Worm (Caenorhabditis elegans) whole organism, L4 larva: ENCODE results near the gene F25H9.2.

ENCODE experiments used
- F26F4.8 ChIP-seq: fragments of 200-800 bp; sonication (Bioruptor generic); conservative IDR thresholded peaks from 2 replicates; pipeline ENCODE4 v1.3.6; 2022; ENCODE audit warnings: missing genetic modification characterization, missing compliant biosample characterization
- F49E8.2 ChIP-seq: sonication (generic microtip); optimal IDR thresholded peaks from 2 replicates; lab custom pipeline; 2016; ENCODE audit warnings: missing compliant biosample characterization, mild to moderate bottlenecking, missing genetic modification characterization, borderline replicate concordance
- T20F7.1 ChIP-seq: fragments of 200-800 bp; sonication (Bioruptor generic); optimal IDR thresholded peaks from 2 replicates; lab custom pipeline; 2018; ENCODE audit warnings: mild to moderate bottlenecking, missing genetic modification characterization, missing compliant biosample characterization
- Y105C5A.15 ChIP-seq: fragments of 200-800 bp; sonication (Bioruptor generic); IDR thresholded peaks from 2 replicates; pipeline ENCODE4 v1.3.6; 2022; ENCODE audit warnings: missing genetic modification characterization, missing compliant biosample characterization
- Y75B8A.6 ChIP-seq: fragments of 200-800 bp; sonication (Bioruptor generic); IDR thresholded peaks from 2 replicates; pipeline ENCODE4 v1.3.6; 2022; ENCODE audit warnings: missing genetic modification reagents, missing genetic modification characterization, missing compliant biosample characterization
- ZK546.5 ChIP-seq, 2 experiments: sonication (generic microtip); optimal IDR thresholded peaks; 2 replicates each; lab custom pipeline; 2017; ENCODE audit warnings: missing biosample characterization in 2 of 2, missing genetic modification characterization in 2 of 2
- aha-1 ChIP-seq: fragments of 150-350 bp; peaks from one replicate; lab custom pipeline; 2014; ENCODE audit warnings: missing biosample characterization, missing genetic modification characterization
- arid-1 ChIP-seq: fragments of 200-800 bp; sonication (Bioruptor generic); conservative IDR thresholded peaks from 2 replicates; pipeline ENCODE4 v1.3.6; 2022; ENCODE audit warnings: missing genetic modification reagents, missing genetic modification characterization, missing compliant biosample characterization
- ceh-20 ChIP-seq: fragments of 200-800 bp; sonication (Bioruptor generic); IDR thresholded peaks from 2 replicates; pipeline ENCODE4 v1.3.6; 2022; ENCODE audit warnings: missing genetic modification reagents, missing genetic modification characterization, missing compliant biosample characterization
- ceh-44 ChIP-seq: fragments of 200-800 bp; sonication (Bioruptor generic); IDR thresholded peaks from 2 replicates; pipeline ENCODE4 v1.3.6; 2022; ENCODE audit warnings: missing genetic modification reagents, missing genetic modification characterization, missing compliant biosample characterization
- ces-1 ChIP-seq: fragments of 150-350 bp; sonication (generic microtip); optimal IDR thresholded peaks from 4 replicates; lab custom pipeline; 2014; ENCODE audit warnings: missing biosample characterization, missing genetic modification reagents, missing genetic modification characterization
- ctbp-1 ChIP-seq: fragments of 200-800 bp; sonication (Bioruptor generic); IDR thresholded peaks from 2 replicates; pipeline ENCODE4 v1.3.6; 2022; ENCODE audit warnings: missing genetic modification reagents, missing genetic modification characterization, missing compliant biosample characterization
- daf-16 ChIP-seq, 3 experiments: sonication (generic microtip); optimal IDR thresholded peaks; 2 replicates each; lab custom pipeline; 2016 to 2017; ENCODE audit warnings: missing genetic modification characterization in 3 of 3, missing genetic modification reagents in 3 of 3, mild to moderate bottlenecking in 2 of 3, missing compliant biosample characterization in 2 of 3, missing biosample characterization in 1 of 3, moderate library complexity in 1 of 3
- daf-19 ChIP-seq: fragments of 200-800 bp; sonication (Bioruptor generic); conservative IDR thresholded peaks from 2 replicates; pipeline ENCODE4 v1.3.6; 2022; ENCODE audit warnings: missing genetic modification characterization, missing compliant biosample characterization
- dve-1 ChIP-seq: sonication (generic microtip); optimal IDR thresholded peaks from 2 replicates; lab custom pipeline; 2017; ENCODE audit warnings: antibody characterized with exemption, mild to moderate bottlenecking, missing genetic modification characterization, missing compliant biosample characterization; ENCODE audit not compliant: insufficient read depth
- fkh-10 ChIP-seq: fragments of 150-350 bp; optimal IDR thresholded peaks from 2 replicates; lab custom pipeline; 2014; ENCODE audit warnings: missing biosample characterization, missing genetic modification reagents, missing genetic modification characterization
- gei-8 ChIP-seq: fragments of 200-800 bp; sonication (Bioruptor generic); optimal IDR thresholded peaks from 2 replicates; lab custom pipeline; 2018; ENCODE audit warnings: mild to moderate bottlenecking, missing genetic modification characterization, missing compliant biosample characterization
- hif-1 ChIP-seq, 2 experiments: sonication (generic microtip); optimal IDR thresholded peaks; 2 replicates each; lab custom pipeline; 2016 to 2017; ENCODE audit warnings: missing compliant biosample characterization in 2 of 2, missing genetic modification characterization in 2 of 2, missing genetic modification reagents in 2 of 2, missing genotype in 2 of 2, mild to moderate bottlenecking in 1 of 2
- hlh-11 ChIP-seq: fragments of 200-800 bp; sonication (Bioruptor generic); optimal IDR thresholded peaks from 2 replicates; lab custom pipeline; 2018; ENCODE audit warnings: mild to moderate bottlenecking, missing genetic modification characterization, missing compliant biosample characterization
- lim-7 ChIP-seq: fragments of 200-800 bp; sonication (Bioruptor generic); IDR thresholded peaks from 2 replicates; pipeline ENCODE4 v1.3.6; 2022; ENCODE audit warnings: missing genetic modification characterization, missing compliant biosample characterization
- lin-1 ChIP-seq: fragments of 200-800 bp; sonication (Bioruptor generic); IDR thresholded peaks from 2 replicates; pipeline ENCODE4 v1.3.6; 2022; ENCODE audit warnings: missing genetic modification reagents, missing genetic modification characterization, missing compliant biosample characterization
- lin-13 ChIP-seq: fragments of 150-350 bp; optimal IDR thresholded peaks from 2 replicates; lab custom pipeline; 2014; ENCODE audit warnings: missing biosample characterization, missing genetic modification reagents, missing genetic modification characterization
- lin-38 ChIP-seq: fragments of 200-800 bp; sonication (Bioruptor generic); IDR thresholded peaks from 2 replicates; pipeline ENCODE4 v1.3.6; 2022; ENCODE audit warnings: missing genetic modification reagents, missing genetic modification characterization, missing compliant biosample characterization
- lsy-2 ChIP-seq, 2 experiments: fragments of 150-350 bp in 1 of 2; sonication (generic microtip) in 1 of 2; optimal IDR thresholded peaks; 2 replicates each; lab custom pipeline; 2014 to 2017; ENCODE audit warnings: missing biosample characterization in 2 of 2, missing genetic modification characterization in 2 of 2
- mdl-1 ChIP-seq, 2 experiments: fragments of 150-350 bp in 1 of 2; sonication (generic microtip) in 1 of 2; optimal IDR thresholded peaks; 2 replicates each; lab custom pipeline; 2014 to 2017; ENCODE audit warnings: missing biosample characterization in 2 of 2, missing genetic modification characterization in 2 of 2
- mep-1 ChIP-seq: fragments of 150-350 bp; sonication (generic microtip); optimal IDR thresholded peaks from 3 replicates; lab custom pipeline; 2014; ENCODE audit warnings: missing biosample characterization, missing genetic modification characterization
- mes-2 ChIP-seq: sonication (generic microtip); optimal IDR thresholded peaks from 2 replicates; lab custom pipeline; 2016; ENCODE audit warnings: missing genotype, mild to moderate bottlenecking, missing genetic modification characterization, missing compliant biosample characterization; ENCODE audit not compliant: poor library complexity, severe bottlenecking
- nhr-10 ChIP-seq: fragments of 150-350 bp; optimal IDR thresholded peaks from 2 replicates; lab custom pipeline; 2014; ENCODE audit warnings: missing biosample characterization, missing genetic modification characterization
- nhr-11 ChIP-seq: fragments of 150-350 bp; optimal IDR thresholded peaks from 2 replicates; lab custom pipeline; 2014; ENCODE audit warnings: missing biosample characterization, missing genetic modification characterization
- nhr-237 ChIP-seq: sonication (generic microtip); optimal IDR thresholded peaks from 2 replicates; lab custom pipeline; 2017; ENCODE audit warnings: missing biosample characterization, missing genetic modification characterization
- nhr-28 ChIP-seq: fragments of 150-350 bp; optimal IDR thresholded peaks from 2 replicates; lab custom pipeline; 2014; ENCODE audit warnings: missing biosample characterization, missing genetic modification characterization
- nhr-42 ChIP-seq: fragments of 200-800 bp; sonication (Bioruptor generic); IDR thresholded peaks from 2 replicates; pipeline ENCODE4 v1.3.6; 2022; ENCODE audit warnings: missing genetic modification characterization, missing compliant biosample characterization
- nhr-48 ChIP-seq: sonication (generic microtip); optimal IDR thresholded peaks from 2 replicates; lab custom pipeline; 2016; ENCODE audit warnings: mild to moderate bottlenecking, missing genetic modification characterization, missing compliant biosample characterization
- nhr-6 ChIP-seq: fragments of 150-350 bp; optimal IDR thresholded peaks from 2 replicates; lab custom pipeline; 2014; ENCODE audit warnings: missing biosample characterization, missing genetic modification characterization
- pha-4 ChIP-seq, 2 experiments: fragments of 150-350 bp in 1 of 2; fragments of 200-800 bp in 1 of 2; sonication (Bioruptor generic) in 1 of 2; IDR thresholded peaks in 1 of 2; optimal IDR thresholded peaks in 1 of 2; 2 replicates each; pipeline versions ENCODE4 v1.3.6 to Lab custom; 2014 to 2022; ENCODE audit warnings: missing genetic modification characterization in 2 of 2, missing genetic modification reagents in 2 of 2, missing biosample characterization in 1 of 2, missing compliant biosample characterization in 1 of 2
- sdz-12 ChIP-seq: fragments of 200-800 bp; sonication (Bioruptor generic); optimal IDR thresholded peaks from 2 replicates; lab custom pipeline; 2018; ENCODE audit warnings: mild to moderate bottlenecking, missing genetic modification characterization, missing compliant biosample characterization
- set-16 ChIP-seq: fragments of 200-800 bp; sonication (Bioruptor generic); IDR thresholded peaks from 2 replicates; pipeline ENCODE4 v1.3.6; 2022; ENCODE audit warnings: missing genetic modification reagents, missing genetic modification characterization, missing compliant biosample characterization
- tra-1 ChIP-seq: fragments of 200-800 bp; sonication (Bioruptor generic); IDR thresholded peaks from 2 replicates; pipeline ENCODE4 v1.3.6; 2022; ENCODE audit warnings: missing genetic modification reagents, missing genetic modification characterization, missing compliant biosample characterization
- vab-7 ChIP-seq: fragments of 200-800 bp; sonication (Bioruptor generic); IDR thresholded peaks from 2 replicates; pipeline ENCODE4 v1.3.6; 2022; ENCODE audit warnings: missing genetic modification reagents, missing genetic modification characterization, missing compliant biosample characterization
- zag-1 ChIP-seq: fragments of 150-350 bp; optimal IDR thresholded peaks from 2 replicates; lab custom pipeline; 2014; ENCODE audit warnings: missing biosample characterization, missing genetic modification characterization
- zfp-3 ChIP-seq: fragments of 200-800 bp; sonication (Bioruptor generic); conservative IDR thresholded peaks from 2 replicates; pipeline ENCODE4 v1.3.6; 2022; ENCODE audit warnings: missing genetic modification reagents, missing genetic modification characterization, missing compliant biosample characterization
- ztf-7 ChIP-seq: fragments of 150-350 bp; optimal IDR thresholded peaks from 2 replicates; lab custom pipeline; 2014; ENCODE audit warnings: missing biosample characterization, missing genetic modification characterization

The F25H9.2 gene

DNA sequence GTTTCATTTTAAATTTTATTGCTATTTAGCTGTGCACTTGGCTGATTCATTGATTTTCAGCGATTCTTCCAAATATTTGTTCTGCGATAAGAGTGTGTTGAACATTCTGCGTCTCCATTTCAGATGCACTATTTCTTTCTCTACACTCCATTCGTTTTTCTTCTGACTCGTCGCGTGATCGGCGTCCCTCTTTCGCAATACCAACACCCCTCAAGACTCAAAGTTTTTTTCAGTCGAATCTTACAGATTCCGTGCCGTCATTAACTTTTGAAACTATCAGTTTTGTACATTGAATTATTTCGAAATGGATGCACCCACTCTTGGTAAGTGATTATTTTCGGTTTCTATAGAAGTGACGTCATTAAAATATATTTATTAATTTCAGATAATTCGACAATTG is 5.1 kb downstream of the F25H9.2 start, which contains the start of gene frm-10 (continued):
- peak; percentile 45 for TF ChIP-seq nhr-11 (tag; lab: Kevin White, UChicago)
- TF ChIP-seq zag-1 (tag; lab: Kevin White, UChicago) = no peak
- no peak for TF ChIP-seq Y105C5A.15 (GFP tag; lab: Robert Waterston, UW)
- no peak for TF ChIP-seq zfp-3 (GFP tag; lab: Robert Waterston, UW)
- no peak for TF ChIP-seq F26F4.8 (GFP tag; lab: Robert Waterston, UW)
- peak in 1 of 2 experiments; percentile 76 for TF ChIP-seq hif-1 (tag; optimal IDR thresholded peaks at IDR 0.05; lab: Kevin White, UChicago)
- peak; percentile 93 for TF ChIP-seq dve-1 (tag; lab: Kevin White, UChicago)
- TF ChIP-seq ceh-20 (GFP tag; lab: Robert Waterston, UW) = peak; percentile 42; the same call in 1 of the 2 replicates
- no peak for TF ChIP-seq sdz-12 (GFP tag; lab: Kevin White, UChicago)
- TF ChIP-seq F49E8.2 (tag; lab: Kevin White, UChicago) = no peak
- 0 out of 2 replicates have a peak, but pooled peaks have one; percentile 48 for TF ChIP-seq tra-1 (GFP tag; lab: Robert Waterston, UW)
- peak; percentile 55; the same call in 1 of the 2 replicates for TF ChIP-seq pha-4 (GFP tag; IDR thresholded peaks at IDR 0.05; lab: Robert Waterston, UW)
- TF ChIP-seq pha-4 (tag; optimal IDR thresholded peaks at IDR 0.05; lab: Kevin White, UChicago) = peak; percentile 88
- TF ChIP-seq Y75B8A.6 (GFP tag; lab: Robert Waterston, UW) = 0 out of 2 replicates have a peak, but pooled peaks have one; percentile 31
- TF ChIP-seq nhr-237 (tag; lab: Kevin White, UChicago) = no peak
- peak; percentile 94 for TF ChIP-seq nhr-28 (tag; lab: Kevin White, UChicago)
- peak; percentile 88 for TF ChIP-seq nhr-6 (tag; lab: Kevin White, UChicago)
- peak; percentile 55 to 67 for TF ChIP-seq lsy-2 (tag; optimal IDR thresholded peaks at IDR 0.05; lab: Kevin White, UChicago)
- peak; percentile 75 for TF ChIP-seq mes-2
- 0 out of 2 replicates have a peak, but pooled peaks have one; percentile 28 for TF ChIP-seq arid-1 (GFP tag; lab: Robert Waterston, UW)
- TF ChIP-seq lin-13 (GFP tag; lab: Kevin White, UChicago) = peak; percentile 58
- peak; percentile 77 for TF ChIP-seq nhr-48 (tag; lab: Kevin White, UChicago)
- no peak for TF ChIP-seq nhr-42 (GFP tag; lab: Robert Waterston, UW)
- no peak for TF ChIP-seq aha-1 (tag; lab: Kevin White, UChicago)
- peak; percentile 92 for TF ChIP-seq hlh-11 (tag; lab: Kevin White, UChicago)
- no peak for TF ChIP-seq ZK546.5 (tag; optimal IDR thresholded peaks at IDR 0.05; lab: Kevin White, UChicago)
- no peak for TF ChIP-seq nhr-10 (tag; lab: Kevin White, UChicago)
- peak in 1 of 2 experiments; percentile 75 for TF ChIP-seq mdl-1 (tag; optimal IDR thresholded peaks at IDR 0.05; lab: Kevin White, UChicago)
- TF ChIP-seq ctbp-1 (GFP tag; lab: Robert Waterston, UW) = no peak
- TF ChIP-seq mep-1 (tag; lab: Kevin White, UChicago) = peak; percentile 83
- peak; percentile 69; the same call in 1 of the 2 replicates for TF ChIP-seq lin-1 (GFP tag; lab: Robert Waterston, UW)

DNA sequence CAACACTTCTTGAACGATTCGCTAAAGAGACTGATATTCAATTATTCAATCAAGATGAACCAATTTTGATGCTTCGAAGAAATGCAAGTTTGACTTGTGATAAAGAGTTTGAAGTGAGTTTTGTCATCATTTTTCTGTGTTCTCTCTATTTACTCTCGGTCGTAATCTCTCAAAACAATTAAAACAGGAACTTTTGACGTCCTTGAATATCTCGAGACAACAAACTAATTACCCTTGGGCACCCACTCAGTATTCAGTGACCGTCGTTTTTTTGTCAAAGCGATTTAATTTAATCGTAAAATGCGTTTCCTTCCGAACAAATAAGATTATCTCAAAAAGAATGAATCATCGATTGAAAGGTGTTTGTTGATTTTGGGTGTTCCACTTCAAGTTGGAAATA is 6.2 kb downstream of the F25H9.2 start:
- TF ChIP-seq aha-1 (tag; lab: Kevin White, UChicago) (peak; percentile 54), ztf-7 (tag; lab: Kevin White, UChicago) (no peak), mep-1 (tag; lab: Kevin White, UChicago) (peak; percentile 27), pha-4 (GFP tag; IDR thresholded peaks at IDR 0.05; lab: Robert Waterston, UW) (no peak), pha-4 (tag; optimal IDR thresholded peaks at IDR 0.05; lab: Kevin White, UChicago) (no peak), daf-16 (GFP tag; optimal IDR thresholded peaks at IDR 0.05; lab: Kevin White, UChicago) (no peak), daf-16 (tag; optimal IDR thresholded peaks at IDR 0.05; lab: Kevin White, UChicago) (peak; percentile 4), F49E8.2 (tag; lab: Kevin White, UChicago) (no peak), ces-1 (GFP tag; lab: Kevin White, UChicago) (peak; percentile 18)

DNA sequence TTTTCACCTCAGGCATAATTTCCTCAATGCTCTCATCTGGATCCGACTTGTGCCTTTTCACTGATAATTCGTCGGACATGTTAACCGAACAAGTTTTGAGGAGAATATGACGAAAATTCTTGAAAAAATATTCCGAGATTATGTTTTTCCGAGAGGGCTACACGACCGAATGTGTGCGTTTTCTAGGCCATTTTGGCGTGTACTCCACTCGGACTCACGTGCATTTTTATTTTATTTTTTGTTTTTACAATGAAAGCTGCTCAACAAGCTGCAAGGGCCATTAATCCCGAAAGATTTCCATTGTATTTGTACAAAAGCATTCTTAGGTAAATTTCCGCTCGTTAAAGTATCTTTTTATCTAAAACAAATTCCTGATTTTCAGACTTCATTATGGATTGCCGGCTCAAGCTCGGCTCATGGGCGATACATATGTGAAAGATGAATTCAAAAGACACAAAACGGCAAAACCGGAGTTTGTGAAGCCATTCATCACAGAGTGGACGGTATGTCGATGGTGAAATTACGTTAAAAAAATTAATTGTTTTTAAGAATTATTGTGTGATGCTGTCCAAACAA is 10.4 kb downstream of the F25H9.2 start, which contains the start of the genes F25H9.6 and F25H9.7:
Gene F25H9.6, minus strand, starts transcription at position 172 of the 576 bp plus-strand sequence.
Gene F25H9.7, plus strand, starts transcription at position 187 of the 576 bp plus-strand sequence.
- TF ChIP-seq gei-8 (GFP tag; lab: Kevin White, UChicago) (peak; percentile 45), nhr-6 (tag; lab: Kevin White, UChicago) (peak; percentile 93), lim-7 (GFP tag; lab: Robert Waterston, UW) (no peak), nhr-10 (tag; lab: Kevin White, UChicago) (no peak), set-16 (GFP tag; lab: Robert Waterston, UW) (no peak), T20F7.1 (GFP tag; lab: Kevin White, UChicago) (peak; percentile 78), fkh-10 (GFP tag; lab: Kevin White, UChicago) (no peak), pha-4 (GFP tag; IDR thresholded peaks at IDR 0.05; lab: Robert Waterston, UW) (peak; percentile 36; the same call in 1 of the 2 replicates), pha-4 (tag; optimal IDR thresholded peaks at IDR 0.05; lab: Kevin White, UChicago) (no peak), Y75B8A.6 (GFP tag; lab: Robert Waterston, UW) (no peak), dve-1 (tag; lab: Kevin White, UChicago) (peak; percentile 81), daf-19 (0 out of 2 replicates have a peak, but pooled peaks have one; percentile 33), lin-38 (GFP tag; lab: Robert Waterston, UW) (peak; percentile 79), ceh-44 (GFP tag; lab: Robert Waterston, UW) (peak; percentile 63; the same call in 1 of the 2 replicates), vab-7 (GFP tag; lab: Robert Waterston, UW) (peak; percentile 57; the same call in 1 of the 2 replicates), ZK546.5 (tag; optimal IDR thresholded peaks at IDR 0.05; lab: Kevin White, UChicago) (no peak), lin-1 (GFP tag; lab: Robert Waterston, UW) (no peak)
